Fruit fly (Drosophila melanogaster) whole organism, embryonic: Measurements from ENCODE around the gene CG7551.

ENCODE experiments used
- B-H2 ChIP-seq: fragments of 200-800 bp; sonication (Bioruptor generic); optimal IDR thresholded peaks from 2 replicates; lab custom pipeline; 2018; ENCODE audit warnings: missing biosample characterization, mild to moderate bottlenecking, missing genetic modification characterization
- CG1024 ChIP-seq: fragments of 200-800 bp; sonication (Bioruptor generic); IDR thresholded peaks from 2 replicates; pipeline ENCODE4 v1.3.6; 2022; ENCODE audit warnings: missing biosample characterization, missing genetic modification characterization
- CG1233 ChIP-seq: fragments of 200-800 bp; sonication (Bioruptor generic); optimal IDR thresholded peaks from 4 replicates; lab custom pipeline; 2018; ENCODE audit warnings: missing biosample characterization, mild to moderate bottlenecking, missing genetic modification characterization
- CG12744 ChIP-seq: fragments of 200-800 bp; sonication (Bioruptor generic); optimal IDR thresholded peaks from 2 replicates; lab custom pipeline; 2016; ENCODE audit warnings: missing biosample characterization, missing genetic modification characterization
- CG15269 ChIP-seq: fragments of 200-800 bp; sonication (Bioruptor generic); optimal IDR thresholded peaks from 2 replicates; lab custom pipeline; 2018; ENCODE audit warnings: missing biosample characterization, mild to moderate bottlenecking, missing genetic modification characterization, moderate library complexity
- CG1603 ChIP-seq: fragments of 200-800 bp; sonication (Bioruptor generic); optimal IDR thresholded peaks from 2 replicates; lab custom pipeline; 2019; ENCODE audit warnings: missing biosample characterization, mild to moderate bottlenecking, missing genetic modification characterization, moderate library complexity
- CG17359 ChIP-seq: fragments of 200-800 bp; sonication (Bioruptor generic); optimal IDR thresholded peaks from 3 replicates; lab custom pipeline; 2018; ENCODE audit warnings: missing biosample characterization, mild to moderate bottlenecking, missing genetic modification characterization, moderate library complexity
- CG17829 ChIP-seq: fragments of 200-800 bp; optimal IDR thresholded peaks from 2 replicates; lab custom pipeline; 2019; ENCODE audit warnings: missing biosample characterization, mild to moderate bottlenecking, missing genetic modification characterization, moderate library complexity
- CG33557 ChIP-seq: fragments of 200-800 bp; sonication (Bioruptor generic); optimal IDR thresholded peaks from 2 replicates; lab custom pipeline; 2019; ENCODE audit warnings: missing biosample characterization, mild to moderate bottlenecking, missing genetic modification characterization, moderate library complexity
- CG3847 ChIP-seq: fragments of 200-800 bp; sonication (Bioruptor generic); IDR thresholded peaks from 2 replicates; pipeline ENCODE4 v1.3.6; 2022; ENCODE audit warnings: missing biosample characterization, missing genetic modification characterization
- CG6683 ChIP-seq: fragments of 200-800 bp; sonication (Bioruptor generic); optimal IDR thresholded peaks from 2 replicates; lab custom pipeline; 2017; ENCODE audit warnings: missing biosample characterization, mild to moderate bottlenecking, missing genetic modification characterization, missing genetic modification reagents
- CG6765 ChIP-seq: fragments of 200-800 bp; sonication (Bioruptor generic); optimal IDR thresholded peaks from 3 replicates; lab custom pipeline; 2017; ENCODE audit warnings: missing biosample characterization, mild to moderate bottlenecking, missing genetic modification characterization
- CG7271 ChIP-seq: fragments of 200-800 bp; sonication (Bioruptor generic); optimal IDR thresholded peaks from 2 replicates; lab custom pipeline; 2018; ENCODE audit warnings: missing biosample characterization, mild to moderate bottlenecking, missing genetic modification characterization, moderate library complexity
- CG7556 ChIP-seq: fragments of 200-800 bp; sonication (Bioruptor generic); optimal IDR thresholded peaks from 2 replicates; lab custom pipeline; 2017; ENCODE audit warnings: missing biosample characterization, mild to moderate bottlenecking, missing genetic modification characterization
- CG8281 ChIP-seq: fragments of 200-800 bp; sonication (Bioruptor generic); optimal IDR thresholded peaks from 2 replicates; lab custom pipeline; 2018; ENCODE audit warnings: missing biosample characterization, mild to moderate bottlenecking, missing genetic modification characterization, moderate library complexity
- CG8478 ChIP-seq: fragments of >200 bp; optimal IDR thresholded peaks from 2 replicates; lab custom pipeline; 2018
- CG8944 ChIP-seq: fragments of 200-800 bp; sonication (Bioruptor generic); optimal IDR thresholded peaks from 3 replicates; lab custom pipeline; 2016; ENCODE audit warnings: missing biosample characterization, missing genetic modification characterization
- CG9437 ChIP-seq: fragments of 200-800 bp; sonication (Bioruptor generic); optimal IDR thresholded peaks from 2 replicates; lab custom pipeline; 2018; ENCODE audit warnings: missing biosample characterization, mild to moderate bottlenecking, missing genetic modification characterization
- CG9817 ChIP-seq: fragments of 200-800 bp; sonication (Bioruptor generic); optimal IDR thresholded peaks from 2 replicates; lab custom pipeline; 2018; ENCODE audit warnings: missing biosample characterization, mild to moderate bottlenecking, missing genetic modification characterization, moderate library complexity
- Fer2 ChIP-seq: fragments of 200-800 bp; sonication (Bioruptor generic); optimal IDR thresholded peaks from 2 replicates; lab custom pipeline; 2018; ENCODE audit warnings: missing biosample characterization, mild to moderate bottlenecking, missing genetic modification characterization, moderate library complexity
- Hey ChIP-seq: fragments of 200-800 bp; sonication (Bioruptor generic); optimal IDR thresholded peaks from 3 replicates; lab custom pipeline; 2018; ENCODE audit warnings: missing biosample characterization, mild to moderate bottlenecking, missing genetic modification characterization
- HmgZ ChIP-seq: fragments of 200-800 bp; sonication (Bioruptor generic); optimal IDR thresholded peaks from 2 replicates; lab custom pipeline; 2018; ENCODE audit warnings: missing biosample characterization, mild to moderate bottlenecking, missing genetic modification characterization
- Hr39 ChIP-seq: fragments of >200 bp; optimal IDR thresholded peaks from 2 replicates; lab custom pipeline; 2017
- Lpt ChIP-seq: fragments of >200 bp; optimal IDR thresholded peaks from 2 replicates; lab custom pipeline; 2018; ENCODE audit warnings: missing biosample characterization, missing genetic modification characterization
- MTF-1 ChIP-seq: fragments of 200-800 bp; sonication (Bioruptor generic); optimal IDR thresholded peaks from 2 replicates; lab custom pipeline; 2018; ENCODE audit warnings: missing biosample characterization, mild to moderate bottlenecking, missing genetic modification characterization, borderline replicate concordance
- NFAT ChIP-seq: fragments of 200-800 bp; sonication (Bioruptor generic); IDR thresholded peaks from 2 replicates; pipeline ENCODE4 v1.3.6; 2022; ENCODE audit warnings: missing biosample characterization, missing genetic modification characterization
- Poxn ChIP-seq: fragments of 200-800 bp; sonication (Bioruptor generic); IDR thresholded peaks from 2 replicates; pipeline ENCODE4 v1.3.6; 2022; ENCODE audit warnings: missing biosample characterization, missing genetic modification characterization
- Ptx1 ChIP-seq: fragments of 200-800 bp; sonication (Bioruptor generic); IDR thresholded peaks from 2 replicates; pipeline ENCODE4 v1.3.6; 2022; ENCODE audit warnings: missing biosample characterization, missing genetic modification characterization
- Scr ChIP-seq: fragments of 200-800 bp; sonication (Bioruptor generic); IDR thresholded peaks from 2 replicates; pipeline ENCODE4 v1.3.6; 2022; ENCODE audit warnings: missing biosample characterization, missing genetic modification characterization; ENCODE audit not compliant: partially characterized antibody
- Sox102F ChIP-seq: fragments of 200-800 bp; sonication (Bioruptor generic); optimal IDR thresholded peaks from 2 replicates; lab custom pipeline; 2018; ENCODE audit warnings: missing biosample characterization, mild to moderate bottlenecking, missing genetic modification characterization, moderate library complexity
- Sry-δ ChIP-seq: fragments of 200-800 bp; sonication (Bioruptor generic); optimal IDR thresholded peaks from 2 replicates; lab custom pipeline; 2016; ENCODE audit warnings: missing biosample characterization, missing genetic modification characterization
- Vsx1 ChIP-seq: fragments of 200-800 bp; sonication (Bioruptor generic); optimal IDR thresholded peaks from 2 replicates; lab custom pipeline; 2017; ENCODE audit warnings: missing biosample characterization, mild to moderate bottlenecking, missing genetic modification characterization, missing genetic modification reagents
- ara ChIP-seq: fragments of 200-800 bp; sonication (Bioruptor generic); IDR thresholded peaks from 2 replicates; pipeline ENCODE4 v1.3.6; 2022; ENCODE audit warnings: missing biosample characterization, missing genetic modification characterization
- az2 ChIP-seq: fragments of 200-800 bp; sonication (Bioruptor generic); optimal IDR thresholded peaks from 3 replicates; lab custom pipeline; 2016; ENCODE audit warnings: missing biosample characterization, missing genetic modification characterization
- btn ChIP-seq: fragments of 200-800 bp; sonication (Bioruptor generic); optimal IDR thresholded peaks from 2 replicates; lab custom pipeline; 2016; ENCODE audit warnings: missing biosample characterization, missing genetic modification characterization
- chinmo ChIP-seq: fragments of 200-800 bp; sonication (Bioruptor generic); IDR thresholded peaks from 4 replicates; pipeline ENCODE4 v1.3.6; 2022; ENCODE audit warnings: missing biosample characterization, missing genetic modification characterization; ENCODE audit not compliant: partially characterized antibody
- eyg ChIP-seq: fragments of 200-800 bp; sonication (Bioruptor generic); optimal IDR thresholded peaks from 3 replicates; lab custom pipeline; 2016; ENCODE audit warnings: missing biosample characterization, missing genetic modification characterization
- h ChIP-seq: fragments of >200 bp; optimal IDR thresholded peaks from 2 replicates; lab custom pipeline; 2017
- ham ChIP-seq: fragments of 200-800 bp; sonication (Bioruptor generic); IDR thresholded peaks from 2 replicates; pipeline ENCODE4 v1.3.6; 2022; ENCODE audit warnings: missing biosample characterization, missing genetic modification characterization
- hb ChIP-seq: fragments of 200-800 bp; sonication (Bioruptor generic); IDR thresholded peaks from 3 replicates; pipeline ENCODE4 v1.3.6; 2022; ENCODE audit warnings: missing biosample characterization, missing genetic modification characterization; ENCODE audit not compliant: partially characterized antibody
- lbe ChIP-seq: fragments of 200-800 bp; sonication (Bioruptor generic); optimal IDR thresholded peaks from 2 replicates; lab custom pipeline; 2016; ENCODE audit warnings: missing biosample characterization, mild to moderate bottlenecking, missing genetic modification characterization
- lmd ChIP-seq: fragments of 200-800 bp; sonication (Bioruptor generic); IDR thresholded peaks from 2 replicates; pipeline ENCODE4 v1.3.6; 2022; ENCODE audit warnings: missing biosample characterization, missing genetic modification characterization
- lola ChIP-seq, 3 experiments: fragments of >200 bp in 2 of 3; fragments of 200-800 bp in 1 of 3; sonication (Bioruptor generic) in 1 of 3; optimal IDR thresholded peaks; 2 replicates each; lab custom pipeline; 2017 to 2019; ENCODE audit warnings: missing biosample characterization in 3 of 3, missing genetic modification characterization in 3 of 3, mild to moderate bottlenecking in 1 of 3, moderate library complexity in 1 of 3
- nau ChIP-seq: fragments of 200-800 bp; sonication (Bioruptor generic); optimal IDR thresholded peaks from 3 replicates; lab custom pipeline; 2017; ENCODE audit warnings: missing biosample characterization, mild to moderate bottlenecking, missing genetic modification characterization, missing genetic modification reagents
- nerfin-2 ChIP-seq: fragments of 200-800 bp; sonication (Bioruptor generic); IDR thresholded peaks from 2 replicates; pipeline ENCODE4 v1.3.6; 2022; ENCODE audit warnings: missing biosample characterization, missing genetic modification characterization; ENCODE audit not compliant: partially characterized antibody
- shn ChIP-seq: fragments of 200-800 bp; sonication (Bioruptor generic); optimal IDR thresholded peaks from 3 replicates; lab custom pipeline; 2016; ENCODE audit warnings: missing biosample characterization, missing genetic modification characterization
- sim ChIP-seq: fragments of 200-800 bp; sonication (Bioruptor generic); IDR thresholded peaks from 2 replicates; pipeline ENCODE4 v1.3.6; 2022; ENCODE audit warnings: missing biosample characterization, missing genetic modification characterization
- twi ChIP-seq: fragments of 200-800 bp; optimal IDR thresholded peaks from 2 replicates; lab custom pipeline; 2019; ENCODE audit warnings: missing biosample characterization, mild to moderate bottlenecking, missing genetic modification characterization, moderate library complexity
- wor ChIP-seq: fragments of 200-800 bp; sonication (Bioruptor generic); IDR thresholded peaks from 2 replicates; pipeline ENCODE4 v1.3.6; 2022; ENCODE audit warnings: missing biosample characterization, missing genetic modification characterization

Gene CG7551

DNA sequence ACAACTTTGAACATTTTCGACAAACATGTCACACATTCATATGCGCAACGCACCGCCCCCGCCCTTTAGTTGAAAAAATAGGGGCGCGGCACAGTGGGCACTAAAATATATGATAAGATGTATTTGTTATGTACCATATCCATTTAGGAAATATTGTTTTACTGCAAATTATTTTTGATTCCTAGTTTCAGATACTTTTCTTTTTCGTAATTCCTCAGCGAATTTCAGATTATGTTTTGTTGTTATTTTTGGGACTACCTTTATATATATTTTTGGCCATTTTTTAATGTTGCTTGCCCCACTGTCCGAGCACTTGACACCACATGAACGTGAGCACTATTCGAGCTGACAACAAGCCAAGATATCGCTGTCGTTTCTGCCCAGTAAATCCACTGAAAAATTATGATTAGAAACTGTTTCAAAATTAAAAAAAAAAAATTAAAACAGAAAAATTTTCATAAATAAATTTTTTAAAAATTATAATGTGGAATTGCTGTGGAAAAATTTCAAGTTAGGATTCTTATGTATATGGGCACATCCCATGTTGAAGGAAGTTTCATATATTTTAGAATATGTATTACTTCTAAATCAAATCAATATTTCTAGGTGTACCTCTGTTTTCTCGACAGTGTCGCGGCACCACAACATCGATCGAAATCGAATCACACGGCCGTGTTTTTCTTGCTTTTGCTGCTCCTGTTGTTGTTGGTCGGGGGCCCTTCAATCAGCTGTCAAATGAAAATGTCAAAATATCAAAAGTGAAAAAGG is 40.8 kb upstream of the CG7551 start (continued):
- TF ChIP-seq CG15269 (tag; lab: Kevin White, UChicago) (peak; percentile 89), az2 (GFP tag; lab: Kevin White, UChicago) (peak; percentile 84), wor (GFP tag; lab: Robert Waterston, UW) (peak; percentile 87), Fer2 (tag; lab: Kevin White, UChicago) (peak; percentile 62), hb (GFP tag; lab: Robert Waterston, UW) (peak; percentile 66), Scr (GFP tag; lab: Robert Waterston, UW) (peak; percentile 31), CG33557 (peak; percentile 78), ara (GFP tag; lab: Robert Waterston, UW) (peak; percentile 90), CG1603 (tag; lab: Kevin White, UChicago) (peak; percentile 14), Poxn (GFP tag; lab: Robert Waterston, UW) (0 out of 2 replicates have a peak, but pooled peaks have one; percentile 6), Hey (tag; lab: Kevin White, UChicago) (no peak), Sry-δ (GFP tag; lab: Kevin White, UChicago) (no peak), HmgZ (tag; lab: Kevin White, UChicago) (peak; percentile 19), MTF-1 (GFP tag; lab: Kevin White, UChicago) (peak; percentile 69), CG7271 (tag; lab: Kevin White, UChicago) (peak; percentile 51), CG8281 (tag; lab: Kevin White, UChicago) (no peak), CG6683 (GFP tag; lab: Kevin White, UChicago) (peak; percentile 77), chinmo (GFP tag; lab: Robert Waterston, UW) (peak; percentile 48; the same call in 1 of the 4 replicates), NFAT (GFP tag; lab: Robert Waterston, UW) (peak; percentile 64; the same call in 1 of the 2 replicates), nau (GFP tag; lab: Kevin White, UChicago) (peak; percentile 87), CG1233 (GFP tag; lab: Kevin White, UChicago) (peak; percentile 79), lola (GFP tag; optimal IDR thresholded peaks at IDR 0.05; lab: Kevin White, UChicago) (peak in 1 of 3 experiments; percentile 94), CG9817 (tag; lab: Kevin White, UChicago) (peak; percentile 71), CG17829 (tag; lab: Kevin White, UChicago) (peak; percentile 93), lbe (GFP tag; lab: Kevin White, UChicago) (no peak), B-H2 (peak; percentile 32), CG8478 (no peak), shn (GFP tag; lab: Kevin White, UChicago) (peak; percentile 51), eyg (GFP tag; lab: Kevin White, UChicago) (no peak), nerfin-2 (GFP tag; lab: Robert Waterston, UW) (peak; percentile 20; the same call in 1 of the 2 replicates), Vsx1 (GFP tag; lab: Kevin White, UChicago) (peak; percentile 61), Hr39 (lab: Kevin White, UChicago) (no peak), twi (tag; lab: Kevin White, UChicago) (peak; percentile 93), ham (GFP tag; lab: Robert Waterston, UW) (0 out of 2 replicates have a peak, but pooled peaks have one; percentile 64), Lpt (GFP tag; lab: Kevin White, UChicago) (no peak), lmd (GFP tag; lab: Robert Waterston, UW) (peak; percentile 89), Sox102F (GFP tag; lab: Kevin White, UChicago) (peak; percentile 90), CG1024 (peak; percentile 51), CG6765 (GFP tag; lab: Kevin White, UChicago) (peak; percentile 67), CG17359 (tag; lab: Kevin White, UChicago) (peak; percentile 92), CG7556 (GFP tag; lab: Kevin White, UChicago) (peak; percentile 91), CG8944 (GFP tag; lab: Kevin White, UChicago) (peak; percentile 38), h (lab: Kevin White, UChicago) (no peak), Ptx1 (GFP tag; lab: Robert Waterston, UW) (peak; percentile 94), sim (GFP tag; lab: Robert Waterston, UW) (peak; percentile 73; the same call in 1 of the 2 replicates), btn (GFP tag; lab: Kevin White, UChicago) (peak; percentile 63), CG12744 (GFP tag; lab: Kevin White, UChicago) (no peak), CG3847 (GFP tag; lab: Robert Waterston, UW) (peak; percentile 85), CG9437 (GFP tag; lab: Kevin White, UChicago) (peak; percentile 78)
